Fruit fly (Drosophila melanogaster) whole organism, embryonic: ENCODE data around the gene Wdr33.

Experiments
- Atf3 ChIP-seq: fragments of 200-800 bp; sonication (Bioruptor generic); optimal IDR thresholded peaks from 3 replicates; lab custom pipeline; 2016; ENCODE audit warnings: missing biosample characterization, missing genetic modification characterization
- Awh ChIP-seq: fragments of 200-800 bp; sonication (Bioruptor generic); IDR thresholded peaks from 2 replicates; pipeline ENCODE4, ENCODE4 v1.3.6; 2022; ENCODE audit warnings: missing biosample characterization, missing genetic modification characterization
- Blimp-1 ChIP-seq: fragments of 200-800 bp; sonication (Bioruptor generic); optimal IDR thresholded peaks from 3 replicates; lab custom pipeline; 2018; ENCODE audit warnings: missing biosample characterization, missing genetic modification characterization, mild to moderate bottlenecking, moderate library complexity, missing genetic modification reagents
- CG10274 ChIP-seq: fragments of 200-800 bp; sonication (Bioruptor generic); optimal IDR thresholded peaks from 3 replicates; lab custom pipeline; 2017; ENCODE audit warnings: missing biosample characterization, mild to moderate bottlenecking, missing genetic modification characterization
- CG11085 ChIP-seq: fragments of 200-800 bp; sonication (Bioruptor generic); IDR thresholded peaks from 2 replicates; pipeline ENCODE4 v1.3.6; 2022; ENCODE audit warnings: missing biosample characterization, missing genetic modification characterization
- CG11696 ChIP-seq: fragments of 200-800 bp; sonication (Bioruptor generic); IDR thresholded peaks from 2 replicates; pipeline ENCODE4 v1.3.6; 2022; ENCODE audit warnings: missing biosample characterization, missing genetic modification characterization
- CG12104 ChIP-seq: fragments of 200-800 bp; sonication (Bioruptor generic); optimal IDR thresholded peaks from 3 replicates; lab custom pipeline; 2016; ENCODE audit warnings: missing biosample characterization, missing genetic modification characterization
- CG12299 ChIP-seq: fragments of 200-800 bp; sonication (Bioruptor generic); optimal IDR thresholded peaks from 2 replicates; lab custom pipeline; 2018; ENCODE audit warnings: missing biosample characterization, mild to moderate bottlenecking, missing genetic modification characterization
- CG12391 ChIP-seq: fragments of 200-800 bp; sonication (Bioruptor generic); optimal IDR thresholded peaks from 3 replicates; lab custom pipeline; 2018; ENCODE audit warnings: missing biosample characterization, mild to moderate bottlenecking, missing genetic modification characterization, moderate library complexity
- CG13296 ChIP-seq: fragments of 200-800 bp; sonication (Bioruptor generic); optimal IDR thresholded peaks from 3 replicates; lab custom pipeline; 2018; ENCODE audit warnings: missing biosample characterization, mild to moderate bottlenecking, missing genetic modification characterization
- CG15011 ChIP-seq: fragments of 200-800 bp; sonication (Bioruptor generic); optimal IDR thresholded peaks from 3 replicates; lab custom pipeline; 2018; ENCODE audit warnings: missing biosample characterization, mild to moderate bottlenecking, missing genetic modification characterization
- CG16815 ChIP-seq: fragments of 200-800 bp; sonication (Bioruptor generic); optimal IDR thresholded peaks from 3 replicates; lab custom pipeline; 2017; ENCODE audit warnings: missing biosample characterization, mild to moderate bottlenecking, missing genetic modification characterization
- CG17385 ChIP-seq: fragments of 200-800 bp; sonication (Bioruptor generic); optimal IDR thresholded peaks from 3 replicates; lab custom pipeline; 2018; ENCODE audit warnings: missing biosample characterization, mild to moderate bottlenecking, missing genetic modification characterization
- CG18764 ChIP-seq: fragments of 200-800 bp; sonication (Bioruptor generic); optimal IDR thresholded peaks from 3 replicates; lab custom pipeline; 2016; ENCODE audit warnings: missing biosample characterization, missing genetic modification characterization
- CG30431 ChIP-seq: fragments of 200-800 bp; sonication (Bioruptor generic); optimal IDR thresholded peaks from 2 replicates; lab custom pipeline; 2017; ENCODE audit warnings: missing biosample characterization, missing genetic modification characterization
- CG3065 ChIP-seq: fragments of 200-800 bp; sonication (Bioruptor generic); optimal IDR thresholded peaks from 2 replicates; lab custom pipeline; 2016; ENCODE audit warnings: missing biosample characterization, missing genetic modification characterization
- CG32767 ChIP-seq: fragments of 200-800 bp; sonication (Bioruptor generic); IDR thresholded peaks from 2 replicates; pipeline ENCODE4 v1.3.6; 2022; ENCODE audit warnings: missing biosample characterization, missing genetic modification characterization
- CG3281 ChIP-seq: fragments of 200-800 bp; sonication (Bioruptor generic); optimal IDR thresholded peaks from 3 replicates; lab custom pipeline; 2017; ENCODE audit warnings: missing biosample characterization, mild to moderate bottlenecking, missing genetic modification characterization
- CG3407 ChIP-seq: fragments of 200-800 bp; sonication (Bioruptor generic); optimal IDR thresholded peaks from 2 replicates; lab custom pipeline; 2018; ENCODE audit warnings: missing biosample characterization, mild to moderate bottlenecking, missing genetic modification characterization
- CG4707 ChIP-seq: fragments of 200-800 bp; sonication (Bioruptor generic); optimal IDR thresholded peaks from 2 replicates; lab custom pipeline; 2018; ENCODE audit warnings: missing biosample characterization, mild to moderate bottlenecking, missing genetic modification characterization, moderate library complexity
- CG7745 ChIP-seq: fragments of 200-800 bp; sonication (Bioruptor generic); optimal IDR thresholded peaks from 2 replicates; lab custom pipeline; 2018; ENCODE audit warnings: missing biosample characterization, mild to moderate bottlenecking, missing genetic modification characterization, moderate library complexity
- CG7987 ChIP-seq: fragments of 200-800 bp; sonication (Bioruptor generic); optimal IDR thresholded peaks from 2 replicates; lab custom pipeline; 2018; ENCODE audit warnings: missing biosample characterization, mild to moderate bottlenecking, missing genetic modification characterization, moderate library complexity
- CG8089 ChIP-seq: fragments of 200-800 bp; sonication (Bioruptor generic); optimal IDR thresholded peaks from 3 replicates; lab custom pipeline; 2016; ENCODE audit warnings: missing biosample characterization, missing genetic modification characterization
- Camta ChIP-seq: fragments of 200-800 bp; sonication (Bioruptor generic); optimal IDR thresholded peaks from 2 replicates; lab custom pipeline; 2016; ENCODE audit warnings: missing biosample characterization, missing genetic modification characterization
- CoRest ChIP-seq: fragments of 200-800 bp; sonication (Bioruptor generic); optimal IDR thresholded peaks from 3 replicates; lab custom pipeline; 2018; ENCODE audit warnings: missing biosample characterization, mild to moderate bottlenecking, missing genetic modification characterization, moderate library complexity
- Doc3 ChIP-seq: fragments of 200-800 bp; sonication (Bioruptor generic); IDR thresholded peaks from 3 replicates; pipeline ENCODE4 v1.3.6; 2022; ENCODE audit warnings: missing biosample characterization, missing genetic modification characterization; ENCODE audit not compliant: partially characterized antibody
- Dp ChIP-seq: fragments of 200-800 bp; sonication (Bioruptor generic); optimal IDR thresholded peaks from 2 replicates; lab custom pipeline; 2018; ENCODE audit warnings: missing biosample characterization, mild to moderate bottlenecking, missing genetic modification characterization, moderate library complexity
- E2f2 ChIP-seq: fragments of 200-800 bp; sonication (Bioruptor generic); IDR thresholded peaks from 2 replicates; pipeline ENCODE4 v1.3.6; 2022; ENCODE audit warnings: missing biosample characterization, missing genetic modification characterization
- Gsc ChIP-seq: fragments of 200-800 bp; sonication (Bioruptor generic); IDR thresholded peaks from 2 replicates; pipeline ENCODE4 v1.3.6; 2022; ENCODE audit warnings: missing biosample characterization, missing genetic modification characterization
- HmgD ChIP-seq: fragments of 200-800 bp; sonication (Bioruptor generic); optimal IDR thresholded peaks from 3 replicates; lab custom pipeline; 2016; ENCODE audit warnings: missing biosample characterization, missing genetic modification characterization
- Hmr ChIP-seq: fragments of 200-800 bp; sonication (Bioruptor generic); optimal IDR thresholded peaks from 3 replicates; lab custom pipeline; 2017; ENCODE audit warnings: mild to moderate bottlenecking, missing biosample characterization, missing genetic modification reagents, missing genetic modification characterization
- Lim3 ChIP-seq: fragments of 200-800 bp; sonication (Bioruptor generic); IDR thresholded peaks from 2 replicates; pipeline ENCODE4 v1.3.6; 2022; ENCODE audit warnings: missing biosample characterization, missing genetic modification characterization
- Mad ChIP-seq: fragments of 200-800 bp; sonication (Bioruptor generic); optimal IDR thresholded peaks from 2 replicates; lab custom pipeline; 2016; ENCODE audit warnings: missing biosample characterization, missing genetic modification characterization
- Opbp ChIP-seq: fragments of 200-800 bp; sonication (Bioruptor generic); IDR thresholded peaks from 3 replicates; pipeline ENCODE4 v1.3.6; 2022; ENCODE audit warnings: missing biosample characterization, missing genetic modification characterization; ENCODE audit not compliant: partially characterized antibody
- Side ChIP-seq: fragments of 200-800 bp; sonication (Bioruptor generic); optimal IDR thresholded peaks from 2 replicates; lab custom pipeline; 2016; ENCODE audit warnings: missing biosample characterization, missing genetic modification characterization
- Trl ChIP-seq, 3 experiments: fragments of >200 bp in 2 of 3; fragments of 200-800 bp in 1 of 3; sonication (Bioruptor generic) in 1 of 3; optimal IDR thresholded peaks; 2 replicates in 1 of 3; 3 replicates in 2 of 3; lab custom pipeline; 2016 to 2017; ENCODE audit warnings: missing biosample characterization in 1 of 3, missing genetic modification characterization in 1 of 3
- Vsx1 ChIP-seq: fragments of 200-800 bp; sonication (Bioruptor generic); optimal IDR thresholded peaks from 2 replicates; lab custom pipeline; 2017; ENCODE audit warnings: missing biosample characterization, mild to moderate bottlenecking, missing genetic modification characterization, missing genetic modification reagents
- ci ChIP-seq: fragments of 200-800 bp; sonication (Bioruptor generic); IDR thresholded peaks from 3 replicates; pipeline ENCODE4 v1.3.6; 2022; ENCODE audit warnings: missing biosample characterization, missing genetic modification characterization
- disco-r ChIP-seq: fragments of 200-800 bp; sonication (Bioruptor generic); optimal IDR thresholded peaks from 2 replicates; lab custom pipeline; 2016; ENCODE audit warnings: missing biosample characterization, missing genetic modification characterization
- en ChIP-seq: fragments of 200-800 bp; sonication (Bioruptor generic); optimal IDR thresholded peaks from 2 replicates; lab custom pipeline; 2016; ENCODE audit warnings: missing biosample characterization, missing genetic modification characterization
- gcm ChIP-seq: fragments of 200-800 bp; sonication (Bioruptor generic); optimal IDR thresholded peaks from 2 replicates; lab custom pipeline; 2019; ENCODE audit warnings: missing biosample characterization, mild to moderate bottlenecking, missing genetic modification characterization, moderate library complexity
- gt ChIP-seq: fragments of 200-800 bp; sonication (Bioruptor generic); IDR thresholded peaks from 2 replicates; pipeline ENCODE4 v1.3.6; 2022; ENCODE audit warnings: missing biosample characterization, missing genetic modification characterization
- insv ChIP-seq, 2 experiments: fragments of 200-800 bp; sonication (Bioruptor generic); optimal IDR thresholded peaks; 3 replicates each; lab custom pipeline; 2016 to 2018; ENCODE audit warnings: missing biosample characterization in 2 of 2, missing genetic modification characterization in 2 of 2
- jumu ChIP-seq: fragments of 200-800 bp; sonication (Bioruptor generic); optimal IDR thresholded peaks from 3 replicates; lab custom pipeline; 2016; ENCODE audit warnings: missing biosample characterization, missing genetic modification characterization
- peb ChIP-seq: fragments of 200-800 bp; sonication (Bioruptor generic); IDR thresholded peaks from 2 replicates; pipeline ENCODE4 v1.3.6; 2022; ENCODE audit warnings: missing biosample characterization, missing genetic modification characterization
- pfk ChIP-seq: fragments of 200-800 bp; sonication (Bioruptor generic); optimal IDR thresholded peaks from 2 replicates; lab custom pipeline; 2018; ENCODE audit warnings: missing biosample characterization, mild to moderate bottlenecking, missing genetic modification characterization, moderate library complexity
- pho ChIP-seq: fragments of 200-800 bp; sonication (Bioruptor generic); optimal IDR thresholded peaks from 2 replicates; lab custom pipeline; 2016; ENCODE audit warnings: missing biosample characterization, missing genetic modification characterization
- usp ChIP-seq: fragments of >200 bp; optimal IDR thresholded peaks from 2 replicates; lab custom pipeline; 2017; ENCODE audit warnings: missing biosample characterization, missing genetic modification characterization
- zf30C ChIP-seq: fragments of 200-800 bp; sonication (Bioruptor generic); optimal IDR thresholded peaks from 3 replicates; lab custom pipeline; 2018; ENCODE audit warnings: missing biosample characterization, mild to moderate bottlenecking, missing genetic modification characterization

Gene Wdr33

DNA sequence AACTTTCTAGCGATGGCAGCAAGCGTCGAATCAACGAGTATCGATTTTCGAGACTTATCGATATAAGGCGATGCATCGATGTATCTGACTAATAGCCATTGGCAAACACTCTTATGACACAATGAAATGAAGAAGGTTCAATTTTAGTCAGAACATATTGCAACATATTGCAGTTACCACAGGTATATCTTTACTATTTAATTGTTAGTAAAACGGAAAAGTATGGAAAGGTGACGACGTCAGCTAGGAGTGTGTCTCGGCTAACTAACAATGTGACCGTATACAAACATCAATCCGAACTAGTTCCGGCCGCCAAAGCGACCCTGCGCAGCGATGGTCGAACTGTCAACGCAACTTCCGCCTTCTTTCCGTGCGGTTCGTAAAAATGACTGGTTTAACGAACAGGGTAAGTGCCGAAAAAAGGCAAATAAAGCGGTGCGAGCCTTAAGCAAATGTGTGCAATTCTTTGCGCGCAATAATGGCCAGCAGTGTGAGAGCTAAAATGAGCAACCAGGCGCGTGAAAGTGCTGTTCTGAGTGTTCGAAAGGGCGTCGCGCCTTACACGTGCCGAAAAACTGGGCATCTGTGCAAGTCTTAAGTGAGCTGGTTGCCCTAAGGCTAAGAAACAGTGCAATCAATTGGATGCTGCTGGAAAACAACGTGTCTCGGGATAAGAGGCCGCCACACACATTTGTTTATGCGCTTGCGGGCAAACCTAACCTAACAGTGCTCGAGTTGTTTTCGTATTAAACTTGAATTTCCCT, 36.1 kb upstream of the Wdr33 start, which contains the start of the genes Dph4, Spec2 and RpL13A (continued):
- TF ChIP-seq Hmr, result peak; percentile 98
- TF ChIP-seq CG7987 (GFP tag; lab: Kevin White, UChicago), result peak; percentile 99
- no peak for TF ChIP-seq Awh (GFP tag; lab: Robert Waterston, UW)
- TF ChIP-seq E2f2 (GFP tag; lab: Robert Waterston, UW), result no peak
- TF ChIP-seq CG11696 (GFP tag; lab: Robert Waterston, UW), result no peak
- TF ChIP-seq Camta, result peak; percentile 94
- peak; percentile 91 for TF ChIP-seq CG18764 (GFP tag; lab: Kevin White, UChicago)
- no peak for TF ChIP-seq usp
- TF ChIP-seq gcm, result peak; percentile 90
- peak; percentile 69 for TF ChIP-seq Dp (GFP tag; lab: Kevin White, UChicago)
- TF ChIP-seq CG12391 (tag; lab: Kevin White, UChicago), result peak; percentile 91
- peak; percentile 81 for TF ChIP-seq jumu (GFP tag; lab: Kevin White, UChicago)
- peak; percentile 84 for TF ChIP-seq pfk (GFP tag; lab: Kevin White, UChicago)
- peak in 1 of 2 experiments; percentile 85 for TF ChIP-seq insv (GFP tag; optimal IDR thresholded peaks at IDR 0.05; lab: Kevin White, UChicago)
- TF ChIP-seq pho (GFP tag; lab: Kevin White, UChicago), result peak; percentile 93
- TF ChIP-seq zf30C (GFP tag; lab: Kevin White, UChicago), result peak; percentile 59
- no peak for TF ChIP-seq Gsc
- TF ChIP-seq CG32767 (GFP tag; lab: Robert Waterston, UW), result no peak
- peak; percentile 82 for TF ChIP-seq CoRest (tag; lab: Kevin White, UChicago)
- TF ChIP-seq CG12299, result peak; percentile 83
- TF ChIP-seq Opbp (GFP tag; lab: Robert Waterston, UW), result no peak
- peak; percentile 96 for TF ChIP-seq CG12104 (GFP tag; lab: Kevin White, UChicago)
- peak; percentile 84 for TF ChIP-seq Atf3 (GFP tag; lab: Kevin White, UChicago)
- TF ChIP-seq Blimp-1 (GFP tag; lab: Kevin White, UChicago), result peak; percentile 65
- TF ChIP-seq en (GFP tag; lab: Kevin White, UChicago), result peak; percentile 92
- peak; percentile 95 for TF ChIP-seq CG13296 (GFP tag; lab: Kevin White, UChicago)
- TF ChIP-seq CG10274 (GFP tag; lab: Kevin White, UChicago), result peak; percentile 87
- TF ChIP-seq CG7745, result no peak
- peak; percentile 93 for TF ChIP-seq CG8089 (GFP tag; lab: Kevin White, UChicago)
- TF ChIP-seq Trl (optimal IDR thresholded peaks at IDR 0.05; lab: Kevin White, UChicago), result no peak
- TF ChIP-seq Trl (GFP tag; optimal IDR thresholded peaks at IDR 0.05; lab: Kevin White, UChicago), result peak; percentile 94
- TF ChIP-seq Side (GFP tag; lab: Kevin White, UChicago), result peak; percentile 96
- TF ChIP-seq disco-r (GFP tag; lab: Kevin White, UChicago), result peak; percentile 90
- peak; percentile 72 for TF ChIP-seq CG3065 (GFP tag; lab: Kevin White, UChicago)
- peak; percentile 92 for TF ChIP-seq Mad
- TF ChIP-seq CG4707 (GFP tag; lab: Kevin White, UChicago), result peak; percentile 93
- TF ChIP-seq CG16815 (GFP tag; lab: Kevin White, UChicago), result peak; percentile 71
- no peak for TF ChIP-seq gt
- no peak for TF ChIP-seq ci (GFP tag; lab: Robert Waterston, UW)
- TF ChIP-seq Vsx1 (GFP tag; lab: Kevin White, UChicago), result peak; percentile 92
- peak; percentile 86 for TF ChIP-seq HmgD (GFP tag; lab: Kevin White, UChicago)
- no peak for TF ChIP-seq peb (GFP tag; lab: Robert Waterston, UW)
- TF ChIP-seq Doc3 (GFP tag; lab: Robert Waterston, UW), result no peak
- no peak for TF ChIP-seq CG11085 (GFP tag; lab: Robert Waterston, UW)
- TF ChIP-seq CG3407 (GFP tag; lab: Kevin White, UChicago), result peak; percentile 93
- peak; percentile 96 for TF ChIP-seq CG3281 (GFP tag; lab: Kevin White, UChicago)
- peak; percentile 86 for TF ChIP-seq CG30431 (GFP tag; lab: Kevin White, UChicago)
- TF ChIP-seq CG15011 (GFP tag; lab: Kevin White, UChicago), result peak; percentile 91
- TF ChIP-seq CG17385 (GFP tag; lab: Kevin White, UChicago), result peak; percentile 91
- no peak for TF ChIP-seq Lim3 (GFP tag; lab: Robert Waterston, UW)
